Worm (Caenorhabditis elegans) whole organism, late embryonic: ENCODE measurements around the gene cah-4.

Source experiments
- ceh-18 ChIP-seq: sonication (generic microtip); optimal IDR thresholded peaks from 2 replicates; lab custom pipeline; 2016; ENCODE audit warnings: missing genetic modification characterization, missing compliant biosample characterization
- elt-2 ChIP-seq: sonication (generic microtip); optimal IDR thresholded peaks from 2 replicates; lab custom pipeline; 2016; ENCODE audit warnings: missing genetic modification reagents, missing genetic modification characterization, missing compliant biosample characterization
- elt-4 ChIP-seq: sonication (generic microtip); optimal IDR thresholded peaks from 2 replicates; lab custom pipeline; 2016; ENCODE audit warnings: missing genetic modification characterization, missing compliant biosample characterization
- hlh-13 ChIP-seq: fragments of 200-800 bp; sonication (Bioruptor generic); optimal IDR thresholded peaks from 2 replicates; lab custom pipeline; 2018; ENCODE audit warnings: mild to moderate bottlenecking, missing genetic modification characterization, missing compliant biosample characterization
- pag-3 ChIP-seq: sonication (generic microtip); optimal IDR thresholded peaks from 2 replicates; lab custom pipeline; 2016; ENCODE audit warnings: missing compliant biosample characterization, missing genetic modification characterization, borderline replicate concordance
- pha-2 ChIP-seq: sonication (generic microtip); optimal IDR thresholded peaks from 2 replicates; lab custom pipeline; 2017; ENCODE audit warnings: mild to moderate bottlenecking, missing genetic modification characterization, missing compliant biosample characterization
- sdc-2 ChIP-seq: sonication (generic microtip); optimal IDR thresholded peaks from 2 replicates; lab custom pipeline; 2016; ENCODE audit warnings: missing genotype, missing genetic modification characterization, missing compliant biosample characterization
- tbx-2 ChIP-seq: sonication (generic microtip); optimal IDR thresholded peaks from 2 replicates; lab custom pipeline; 2016; ENCODE audit warnings: missing genetic modification characterization, missing compliant biosample characterization

DNA sequence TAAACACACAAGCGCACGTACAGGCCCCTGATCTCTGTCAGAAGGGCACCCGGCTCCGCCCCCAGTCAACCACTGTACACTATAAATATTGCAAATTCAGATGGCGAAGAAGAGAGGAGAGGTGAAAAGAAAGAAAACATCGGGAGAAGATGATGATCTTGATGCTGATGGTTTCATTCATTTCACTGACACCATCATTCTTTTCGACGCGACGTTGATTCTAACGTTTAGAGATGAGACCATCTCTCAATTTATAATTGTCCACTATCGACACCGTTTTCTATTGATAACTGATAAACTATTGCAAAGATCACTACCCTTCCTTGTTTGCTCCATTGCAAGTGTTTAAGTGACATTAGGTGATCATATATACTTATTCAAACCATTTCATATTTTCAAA, 1.0 kb upstream of the cah-4 start:
- TF ChIP-seq sdc-2 (tag; lab: Kevin White, UChicago) (no peak), ceh-18 (tag; lab: Kevin White, UChicago) (no peak), elt-2 (tag; lab: Kevin White, UChicago) (no peak), pag-3 (no peak), pha-2 (no peak), hlh-13 (no peak), tbx-2 (tag; lab: Kevin White, UChicago) (no peak), elt-4 (no peak)
